Fruit fly (Drosophila melanogaster): ENCODE measurements around the gene CG43844.

Gene CG43844

dm6 chr3R:21848987-21849442 lies 40.3 kb upstream of the CG43844 start (continued):
- TF ChIP-seq ranshi (GFP tag; IDR thresholded peaks at IDR 0.05) = peak; percentile 38; the same call in 1 of the 2 replicates
- TF ChIP-seq CG2129 (GFP tag; IDR thresholded peaks at IDR 0.05; ENCODE audit: partially characterized antibody) = no peak
- TF ChIP-seq Dref (GFP tag; IDR thresholded peaks at IDR 0.05) = no peak
- peak; percentile 74 for TF ChIP-seq row (GFP tag; IDR thresholded peaks at IDR 0.05)
- no peak for TF ChIP-seq CG1792 (GFP tag; optimal IDR thresholded peaks at IDR 0.05)
- peak; percentile 56 for TF ChIP-seq Hr3 (GFP tag; optimal IDR thresholded peaks at IDR 0.05)
- TF ChIP-seq Ssrp (tag; optimal IDR thresholded peaks at IDR 0.05) = peak; percentile 73
- peak; percentile 76 for TF ChIP-seq CG4424 (GFP tag; optimal IDR thresholded peaks at IDR 0.05)
- TF ChIP-seq Ada2b (GFP tag; IDR thresholded peaks at IDR 0.05) = peak; percentile 59
- no peak for TF ChIP-seq ash1 (GFP tag; optimal IDR thresholded peaks at IDR 0.05)
- no peak for TF ChIP-seq bbx (GFP tag; IDR thresholded peaks at IDR 0.05; ENCODE audit: partially characterized antibody)
- TF ChIP-seq CG7271 (tag; optimal IDR thresholded peaks at IDR 0.05) = peak; percentile 51
- peak; percentile 78 for TF ChIP-seq org-1 (GFP tag; optimal IDR thresholded peaks at IDR 0.05)
- no peak for TF ChIP-seq fd64A (GFP tag; optimal IDR thresholded peaks at IDR 0.05)
- TF ChIP-seq pho (GFP tag; optimal IDR thresholded peaks at IDR 0.05) = peak; percentile 37
- TF ChIP-seq CG18619 (GFP tag; optimal IDR thresholded peaks at IDR 0.05) = peak; percentile 62
- TF ChIP-seq Elba2 (GFP tag; optimal IDR thresholded peaks at IDR 0.05) = peak; percentile 45
- TF ChIP-seq CG13296 (GFP tag; optimal IDR thresholded peaks at IDR 0.05) = peak; percentile 44
- no peak for TF ChIP-seq mld (GFP tag; IDR thresholded peaks at IDR 0.05; ENCODE audit: partially characterized antibody)
- peak; percentile 63 for TF ChIP-seq CG15011 (GFP tag; optimal IDR thresholded peaks at IDR 0.05)
- no peak for TF ChIP-seq CG6272 (GFP tag; IDR thresholded peaks at IDR 0.05)
- TF ChIP-seq pnt (GFP tag; optimal IDR thresholded peaks at IDR 0.05) = peak; percentile 61
- no peak for TF ChIP-seq Gug (GFP tag; IDR thresholded peaks at IDR 0.05)
- peak; percentile 52 for TF ChIP-seq vfl (GFP tag; optimal IDR thresholded peaks at IDR 0.05)
- no peak for TF ChIP-seq da (GFP tag; optimal IDR thresholded peaks at IDR 0.05)
- peak; percentile 9 for TF ChIP-seq CG8290 (GFP tag; optimal IDR thresholded peaks at IDR 0.05)
- TF ChIP-seq CG8290 (tag; optimal IDR thresholded peaks at IDR 0.05) = peak in 1 of 2 experiments; percentile 20
- 0 out of 2 replicates have a peak, but pooled peaks have one; percentile 38 for TF ChIP-seq seq (GFP tag; IDR thresholded peaks at IDR 0.05)
- TF ChIP-seq h (optimal IDR thresholded peaks at IDR 0.05) = no peak
- TF ChIP-seq CG2199 (GFP tag; IDR thresholded peaks at IDR 0.05) = no peak
- TF ChIP-seq scrt (GFP tag; optimal IDR thresholded peaks at IDR 0.05) = no peak
- TF ChIP-seq nmo (GFP tag; optimal IDR thresholded peaks at IDR 0.05) = peak; percentile 87
- TF ChIP-seq sd (tag; optimal IDR thresholded peaks at IDR 0.05) = no peak
- no peak for TF ChIP-seq Oaz (GFP tag; IDR thresholded peaks at IDR 0.05)
- peak; percentile 61 for TF ChIP-seq Antp (GFP tag; optimal IDR thresholded peaks at IDR 0.05)
- TF ChIP-seq ewg (GFP tag; optimal IDR thresholded peaks at IDR 0.05) = peak; percentile 42
- TF ChIP-seq maf-S (GFP tag; optimal IDR thresholded peaks at IDR 0.05) = peak; percentile 26
- TF ChIP-seq ci (GFP tag; IDR thresholded peaks at IDR 0.05) = 0 out of 3 replicates have a peak, but pooled peaks have one; percentile 13
- peak; percentile 86 for TF ChIP-seq CG17361 (GFP tag; IDR thresholded peaks at IDR 0.05)
- no peak for TF ChIP-seq hb (GFP tag; IDR thresholded peaks at IDR 0.05; ENCODE audit: partially characterized antibody)
- TF ChIP-seq BtbVII (GFP tag; optimal IDR thresholded peaks at IDR 0.05) = peak; percentile 45
- TF ChIP-seq sens (GFP tag) = peak; percentile 97
- TF ChIP-seq gce (GFP tag; IDR thresholded peaks at IDR 0.05) = no peak
- no peak for TF ChIP-seq CG11085 (GFP tag; IDR thresholded peaks at IDR 0.05)
- no peak for TF ChIP-seq Tbp (GFP tag; optimal IDR thresholded peaks at IDR 0.05)
- TF ChIP-seq ftz-f1 (GFP tag; optimal IDR thresholded peaks at IDR 0.05) = no peak
- TF ChIP-seq psq (GFP tag; optimal IDR thresholded peaks at IDR 0.05) = no peak
- no peak for TF ChIP-seq stc (GFP tag; IDR thresholded peaks at IDR 0.05)
- TF ChIP-seq dan (GFP tag; IDR thresholded peaks at IDR 0.05) = no peak
- peak; percentile 85 for TF ChIP-seq dmrt99B (tag; optimal IDR thresholded peaks at IDR 0.05)
- peak; percentile 79 to 86 for TF ChIP-seq eve (GFP tag; optimal IDR thresholded peaks at IDR 0.05)
- TF ChIP-seq B-H2 (GFP tag; optimal IDR thresholded peaks at IDR 0.05) = no peak
- peak; percentile 40 for TF ChIP-seq CG8281 (tag; optimal IDR thresholded peaks at IDR 0.05)

All from whole organism, embryonic.